Worm (Caenorhabditis elegans) whole organism, L4 larva: ENCODE results near the gene srz-64.
A peak's percentile ranks its signal among the peaks of the same experiment; 100 is the strongest.

Experiments
- D1046.2 ChIP-seq: fragments of 200-800 bp; sonication (Bioruptor generic); IDR thresholded peaks from 2 replicates; pipeline ENCODE4 v1.3.6; 2022; ENCODE audit warnings: missing genetic modification characterization, missing compliant biosample characterization
- F10B5.3 ChIP-seq: sonication (generic microtip); optimal IDR thresholded peaks from 2 replicates; lab custom pipeline; 2016; ENCODE audit warnings: mild to moderate bottlenecking, missing genetic modification characterization, missing compliant biosample characterization
- F44E2.7 ChIP-seq: fragments of 200-800 bp; sonication (Bioruptor generic); IDR thresholded peaks from 2 replicates; pipeline ENCODE4 v2.1.2; 2022; ENCODE audit warnings: missing genetic modification characterization, missing compliant biosample characterization
- T26A8.4 ChIP-seq: fragments of 200-800 bp; sonication (Bioruptor generic); IDR thresholded peaks from 2 replicates; pipeline ENCODE4 v1.3.6; 2022; ENCODE audit warnings: missing genetic modification characterization, missing compliant biosample characterization
- Y105C5A.15 ChIP-seq: fragments of 200-800 bp; sonication (Bioruptor generic); IDR thresholded peaks from 2 replicates; pipeline ENCODE4 v1.3.6; 2022; ENCODE audit warnings: missing genetic modification characterization, missing compliant biosample characterization
- Y5F2A.4 ChIP-seq: fragments of 200-800 bp; sonication (Bioruptor generic); optimal IDR thresholded peaks from 2 replicates; lab custom pipeline; 2018; ENCODE audit warnings: mild to moderate bottlenecking, missing genetic modification characterization, missing compliant biosample characterization
- ZK546.5 ChIP-seq, 2 experiments: sonication (generic microtip); optimal IDR thresholded peaks; 2 replicates each; lab custom pipeline; 2017; ENCODE audit warnings: missing biosample characterization in 2 of 2, missing genetic modification characterization in 2 of 2
- arid-1 ChIP-seq: fragments of 200-800 bp; sonication (Bioruptor generic); conservative IDR thresholded peaks from 2 replicates; pipeline ENCODE4 v1.3.6; 2022; ENCODE audit warnings: missing genetic modification reagents, missing genetic modification characterization, missing compliant biosample characterization
- attf-4 ChIP-seq: sonication (generic microtip); optimal IDR thresholded peaks from 3 replicates; lab custom pipeline; 2017; ENCODE audit warnings: missing biosample characterization, missing genetic modification characterization
- ceh-20 ChIP-seq: fragments of 200-800 bp; sonication (Bioruptor generic); IDR thresholded peaks from 2 replicates; pipeline ENCODE4 v1.3.6; 2022; ENCODE audit warnings: missing genetic modification reagents, missing genetic modification characterization, missing compliant biosample characterization
- ceh-28 ChIP-seq: fragments of 150-350 bp; optimal IDR thresholded peaks from 2 replicates; lab custom pipeline; 2014; ENCODE audit warnings: missing biosample characterization, missing genetic modification reagents, missing genetic modification characterization
- ceh-82 ChIP-seq: sonication (generic microtip); optimal IDR thresholded peaks from 2 replicates; lab custom pipeline; 2017; ENCODE audit warnings: missing biosample characterization, missing genetic modification characterization
- daf-12 ChIP-seq: fragments of 150-350 bp; optimal IDR thresholded peaks from 2 replicates; lab custom pipeline; 2014; ENCODE audit warnings: missing biosample characterization, missing genetic modification reagents, missing genetic modification characterization
- daf-16 ChIP-seq, 3 experiments: sonication (generic microtip); optimal IDR thresholded peaks; 2 replicates each; lab custom pipeline; 2016 to 2017; ENCODE audit warnings: missing genetic modification characterization in 3 of 3, missing genetic modification reagents in 3 of 3, mild to moderate bottlenecking in 2 of 3, missing compliant biosample characterization in 2 of 3, missing biosample characterization in 1 of 3, moderate library complexity in 1 of 3
- daf-8 ChIP-seq: fragments of 200-800 bp; sonication (Bioruptor generic); IDR thresholded peaks from 2 replicates; pipeline ENCODE4 v1.3.6; 2022; ENCODE audit warnings: missing genetic modification characterization, missing compliant biosample characterization
- dpl-1 ChIP-seq: fragments of 150-350 bp; optimal IDR thresholded peaks from 2 replicates; lab custom pipeline; 2014; ENCODE audit warnings: missing biosample characterization, missing genetic modification reagents, missing genetic modification characterization
- duxl-1 ChIP-seq: sonication (generic microtip); optimal IDR thresholded peaks from 2 replicates; lab custom pipeline; 2016; ENCODE audit warnings: mild to moderate bottlenecking, missing genetic modification characterization, moderate library complexity, missing compliant biosample characterization; ENCODE audit not compliant: poor library complexity
- dve-1 ChIP-seq: sonication (generic microtip); optimal IDR thresholded peaks from 2 replicates; lab custom pipeline; 2017; ENCODE audit warnings: antibody characterized with exemption, mild to moderate bottlenecking, missing genetic modification characterization, missing compliant biosample characterization; ENCODE audit not compliant: insufficient read depth
- fos-1 ChIP-seq: fragments of 150-350 bp; optimal IDR thresholded peaks from 2 replicates; lab custom pipeline; 2014; ENCODE audit warnings: missing biosample characterization, missing genetic modification characterization
- gei-8 ChIP-seq: fragments of 200-800 bp; sonication (Bioruptor generic); optimal IDR thresholded peaks from 2 replicates; lab custom pipeline; 2018; ENCODE audit warnings: mild to moderate bottlenecking, missing genetic modification characterization, missing compliant biosample characterization
- hif-1 ChIP-seq, 2 experiments: sonication (generic microtip); optimal IDR thresholded peaks; 2 replicates each; lab custom pipeline; 2016 to 2017; ENCODE audit warnings: missing compliant biosample characterization in 2 of 2, missing genetic modification characterization in 2 of 2, missing genetic modification reagents in 2 of 2, missing genotype in 2 of 2, mild to moderate bottlenecking in 1 of 2
- jun-1 ChIP-seq: fragments of 150-350 bp; optimal IDR thresholded peaks from 2 replicates; lab custom pipeline; 2014; ENCODE audit warnings: missing biosample characterization, missing genetic modification reagents, missing genetic modification characterization
- lin-1 ChIP-seq: fragments of 200-800 bp; sonication (Bioruptor generic); IDR thresholded peaks from 2 replicates; pipeline ENCODE4 v1.3.6; 2022; ENCODE audit warnings: missing genetic modification reagents, missing genetic modification characterization, missing compliant biosample characterization
- lin-15B ChIP-seq: fragments of 150-350 bp; sonication (generic microtip); optimal IDR thresholded peaks from 3 replicates; lab custom pipeline; 2014; ENCODE audit warnings: missing biosample characterization, missing genetic modification characterization
- lin-39 ChIP-seq: fragments of 150-350 bp; optimal IDR thresholded peaks from 2 replicates; lab custom pipeline; 2014; ENCODE audit warnings: missing biosample characterization, missing genetic modification reagents, missing genetic modification characterization
- madf-9 ChIP-seq: fragments of 200-800 bp; sonication (Bioruptor generic); conservative IDR thresholded peaks from 2 replicates; pipeline ENCODE4 v1.3.6; 2022; ENCODE audit warnings: missing genetic modification reagents, missing genetic modification characterization, missing compliant biosample characterization
- nhr-10 ChIP-seq: fragments of 150-350 bp; optimal IDR thresholded peaks from 2 replicates; lab custom pipeline; 2014; ENCODE audit warnings: missing biosample characterization, missing genetic modification characterization
- nhr-111 ChIP-seq: fragments of 200-800 bp; sonication (Bioruptor generic); optimal IDR thresholded peaks from 2 replicates; lab custom pipeline; 2018; ENCODE audit warnings: mild to moderate bottlenecking, missing genetic modification characterization, missing compliant biosample characterization
- nhr-237 ChIP-seq: sonication (generic microtip); optimal IDR thresholded peaks from 2 replicates; lab custom pipeline; 2017; ENCODE audit warnings: missing biosample characterization, missing genetic modification characterization
- nhr-25 ChIP-seq: sonication (generic microtip); optimal IDR thresholded peaks from 2 replicates; lab custom pipeline; 2017; ENCODE audit warnings: missing genetic modification characterization, mild to moderate bottlenecking, missing compliant biosample characterization, antibody characterized with exemption, moderate library complexity, borderline replicate concordance; ENCODE audit not compliant: insufficient read depth
- nhr-6 ChIP-seq: fragments of 150-350 bp; optimal IDR thresholded peaks from 2 replicates; lab custom pipeline; 2014; ENCODE audit warnings: missing biosample characterization, missing genetic modification characterization
- nhr-77 ChIP-seq: fragments of 150-350 bp; optimal IDR thresholded peaks from 2 replicates; lab custom pipeline; 2014; ENCODE audit warnings: missing biosample characterization, missing genetic modification characterization
- pqm-1 ChIP-seq: sonication (generic microtip); optimal IDR thresholded peaks from 2 replicates; lab custom pipeline; 2017; ENCODE audit warnings: missing biosample characterization, missing genetic modification characterization
- rbr-2 ChIP-seq: sonication (generic microtip); optimal IDR thresholded peaks from 2 replicates; lab custom pipeline; 2016; ENCODE audit warnings: missing genotype, missing genetic modification characterization, missing compliant biosample characterization
- sdz-12 ChIP-seq: fragments of 200-800 bp; sonication (Bioruptor generic); optimal IDR thresholded peaks from 2 replicates; lab custom pipeline; 2018; ENCODE audit warnings: mild to moderate bottlenecking, missing genetic modification characterization, missing compliant biosample characterization
- skn-1 ChIP-seq: fragments of 150-350 bp; optimal IDR thresholded peaks from 2 replicates; lab custom pipeline; 2014; ENCODE audit warnings: missing biosample characterization, missing genetic modification characterization
- snpc-1.2 ChIP-seq: fragments of 200-800 bp; sonication (Bioruptor generic); IDR thresholded peaks from 2 replicates; pipeline ENCODE4 v1.3.6; 2022; ENCODE audit warnings: missing genetic modification reagents, missing genetic modification characterization, missing compliant biosample characterization
- snpc-4 ChIP-seq: fragments of 150-350 bp; optimal IDR thresholded peaks from 2 replicates; lab custom pipeline; 2014; ENCODE audit warnings: missing biosample characterization, missing genetic modification characterization
- spr-3 ChIP-seq: fragments of 200-800 bp; sonication (Bioruptor generic); optimal IDR thresholded peaks from 2 replicates; lab custom pipeline; 2018; ENCODE audit warnings: mild to moderate bottlenecking, missing genetic modification characterization, missing compliant biosample characterization
- tag-97 ChIP-seq: fragments of 200-800 bp; sonication (Bioruptor generic); IDR thresholded peaks from 2 replicates; pipeline ENCODE4 v1.3.6; 2022; ENCODE audit warnings: missing genetic modification characterization, missing compliant biosample characterization
- unc-62 ChIP-seq, 3 experiments: fragments of 150-350 bp in 1 of 3; sonication (generic microtip); optimal IDR thresholded peaks in 2 of 3; peaks in 1 of 3; 1 replicate in 1 of 3; 2 replicates in 2 of 3; lab custom pipeline; 2014 to 2017; ENCODE audit warnings: missing biosample characterization in 3 of 3, missing genetic modification characterization in 3 of 3, missing genetic modification reagents in 3 of 3, missing genotype in 1 of 3
- vab-7 ChIP-seq: fragments of 200-800 bp; sonication (Bioruptor generic); IDR thresholded peaks from 2 replicates; pipeline ENCODE4 v1.3.6; 2022; ENCODE audit warnings: missing genetic modification reagents, missing genetic modification characterization, missing compliant biosample characterization
- zfp-2 ChIP-seq: sonication (generic microtip); optimal IDR thresholded peaks from 2 replicates; lab custom pipeline; 2016; ENCODE audit warnings: mild to moderate bottlenecking, missing genetic modification characterization, missing compliant biosample characterization
- zfp-3 ChIP-seq: fragments of 200-800 bp; sonication (Bioruptor generic); conservative IDR thresholded peaks from 2 replicates; pipeline ENCODE4 v1.3.6; 2022; ENCODE audit warnings: missing genetic modification reagents, missing genetic modification characterization, missing compliant biosample characterization
- zip-2 ChIP-seq: fragments of 150-350 bp; optimal IDR thresholded peaks from 2 replicates; lab custom pipeline; 2014; ENCODE audit warnings: missing biosample characterization, missing genetic modification characterization
- ztf-7 ChIP-seq: fragments of 150-350 bp; optimal IDR thresholded peaks from 2 replicates; lab custom pipeline; 2014; ENCODE audit warnings: missing biosample characterization, missing genetic modification characterization

The srz-64 gene

DNA sequence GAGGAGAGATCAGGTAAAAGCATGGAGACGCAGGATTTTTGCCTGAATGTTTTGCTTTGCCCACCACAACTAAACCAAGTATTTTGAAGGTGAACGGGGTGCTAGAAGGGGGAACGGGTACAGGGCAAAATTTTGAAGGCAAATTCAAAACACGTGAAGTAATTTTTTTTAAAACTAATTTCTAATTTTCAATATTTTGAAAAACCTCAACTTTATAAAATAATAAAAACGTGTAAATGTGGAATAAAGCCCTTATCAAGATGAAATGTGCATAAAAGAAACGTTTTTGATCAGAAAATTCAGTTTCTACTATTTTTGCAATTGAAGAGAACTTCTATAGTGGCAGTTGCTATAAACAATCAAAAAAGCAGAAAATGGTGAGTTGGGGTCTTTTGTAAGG is 37.4 kb downstream of the srz-64 start, which contains the start of gene clec-119:
Gene clec-119 (plus strand): TSS at position 301 of the 400 bp plus-strand sequence.
- TF ChIP-seq Y5F2A.4 (GFP tag; lab: Kevin White, UChicago) = no peak

DNA sequence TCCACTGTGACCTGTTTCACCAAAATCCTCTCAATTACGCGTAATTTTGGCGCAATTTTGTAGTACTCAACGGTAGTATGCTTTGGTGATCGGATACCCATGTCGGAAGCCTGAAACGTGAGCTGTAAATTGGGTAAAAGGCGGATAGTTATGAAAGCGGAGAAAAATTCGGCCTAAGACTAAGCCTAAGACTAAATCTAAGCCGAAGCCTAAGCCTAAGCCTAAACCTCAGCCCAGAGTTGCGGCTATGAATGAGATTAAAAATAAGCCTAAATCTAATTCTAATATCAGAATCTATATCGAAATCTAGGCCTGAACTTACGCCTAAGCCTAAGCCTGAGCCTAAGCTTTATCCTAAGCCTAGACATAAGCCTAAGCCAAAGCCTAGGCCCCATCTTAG is 40.8 kb downstream of the srz-64 start, which contains the start of gene lin-42:
Gene lin-42 (minus strand): TSS at position 101 of the 400 bp plus-strand sequence.
- TF ChIP-seq Y105C5A.15 (GFP tag; lab: Robert Waterston, UW) (no peak), nhr-10 (tag; lab: Kevin White, UChicago) (no peak), sdz-12 (no peak), nhr-111 (GFP tag; lab: Kevin White, UChicago) (no peak), duxl-1 (tag; lab: Kevin White, UChicago) (no peak), D1046.2 (GFP tag; lab: Robert Waterston, UW) (no peak), rbr-2 (no peak), vab-7 (GFP tag; lab: Robert Waterston, UW) (no peak), ztf-7 (tag; lab: Kevin White, UChicago) (no peak), snpc-4 (tag; lab: Kevin White, UChicago) (no peak)

DNA sequence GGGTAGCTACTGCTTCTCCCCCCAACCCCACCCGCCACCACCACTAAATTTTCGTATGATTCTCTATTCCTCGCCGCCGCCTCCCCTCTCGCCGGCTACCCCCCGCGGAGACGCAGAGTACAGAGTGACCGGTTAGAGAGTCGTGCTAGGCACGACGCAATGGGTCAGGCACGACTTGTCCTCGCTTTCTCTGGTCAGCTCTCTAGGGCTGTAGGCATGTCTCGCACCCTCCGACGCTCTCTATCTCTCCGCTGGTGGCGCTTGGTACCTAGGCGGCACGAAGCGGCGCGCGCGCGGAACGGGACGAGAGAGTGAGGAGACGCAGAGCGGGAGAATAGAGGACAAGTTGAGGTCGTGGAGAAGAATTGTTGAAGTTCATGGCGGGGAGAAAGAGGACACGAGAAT is 46.2 kb downstream of the srz-64 start:
- TF ChIP-seq Y105C5A.15 (GFP tag; lab: Robert Waterston, UW) (no peak), T26A8.4 (GFP tag; lab: Robert Waterston, UW) (peak; percentile 95), snpc-1.2 (GFP tag; lab: Robert Waterston, UW) (peak; percentile 61; the same call in 1 of the 2 replicates), spr-3 (GFP tag; lab: Kevin White, UChicago) (peak; percentile 61), dpl-1 (peak; percentile 51), lin-1 (GFP tag; lab: Robert Waterston, UW) (peak; percentile 77), lin-15B (no peak), zfp-3 (GFP tag; lab: Robert Waterston, UW) (no peak), zip-2 (no peak), ZK546.5 (tag; optimal IDR thresholded peaks at IDR 0.05; lab: Kevin White, UChicago) (no peak), fos-1 (tag; lab: Kevin White, UChicago) (no peak), gei-8 (GFP tag; lab: Kevin White, UChicago) (peak; percentile 53), daf-12 (tag; lab: Kevin White, UChicago) (no peak), F10B5.3 (tag; lab: Kevin White, UChicago) (peak; percentile 61), dve-1 (tag; lab: Kevin White, UChicago) (peak; percentile 89), F44E2.7 (GFP tag; lab: Robert Waterston, UW) (no peak), arid-1 (GFP tag; lab: Robert Waterston, UW) (peak; percentile 63), sdz-12 (no peak), ceh-28 (tag; lab: Kevin White, UChicago) (peak; percentile 60), nhr-25 (tag; lab: Kevin White, UChicago) (peak; percentile 76), nhr-10 (tag; lab: Kevin White, UChicago) (no peak), Y5F2A.4 (GFP tag; lab: Kevin White, UChicago) (no peak), ceh-20 (GFP tag; lab: Robert Waterston, UW) (peak; percentile 69), tag-97 (GFP tag; lab: Robert Waterston, UW) (no peak), nhr-6 (tag; lab: Kevin White, UChicago) (peak; percentile 58), lin-39 (tag; lab: Kevin White, UChicago) (no peak), nhr-237 (tag; lab: Kevin White, UChicago) (no peak), ztf-7 (tag; lab: Kevin White, UChicago) (no peak), attf-4 (tag; lab: Kevin White, UChicago) (peak; percentile 20), pqm-1 (no peak), skn-1 (no peak), jun-1 (tag; lab: Kevin White, UChicago) (peak; percentile 39), zfp-2 (tag; lab: Kevin White, UChicago) (no peak), unc-62 (GFP tag; optimal IDR thresholded peaks at IDR 0.05 in 1 of 2; lab: Kevin White, UChicago) (peak in 1 of 2 experiments; percentile 99), unc-62 (tag; optimal IDR thresholded peaks at IDR 0.05; lab: Kevin White, UChicago) (no peak), ceh-82 (tag; lab: Kevin White, UChicago) (no peak), hif-1 (tag; optimal IDR thresholded peaks at IDR 0.05; lab: Kevin White, UChicago) (peak in 1 of 2 experiments; percentile 84), daf-16 (GFP tag; optimal IDR thresholded peaks at IDR 0.05; lab: Kevin White, UChicago) (peak; percentile 49 to 64), daf-16 (tag; optimal IDR thresholded peaks at IDR 0.05; lab: Kevin White, UChicago) (peak; percentile 81), nhr-77 (tag; lab: Kevin White, UChicago) (peak; percentile 53), madf-9 (GFP tag; lab: Robert Waterston, UW) (peak; percentile 100), daf-8 (GFP tag; lab: Robert Waterston, UW) (no peak)
